Fruit fly (Drosophila melanogaster): ENCODE data around the gene CG6770.
A peak's percentile ranks its signal among the peaks of the same experiment; 100 is the strongest.

Gene CG6770

DNA sequence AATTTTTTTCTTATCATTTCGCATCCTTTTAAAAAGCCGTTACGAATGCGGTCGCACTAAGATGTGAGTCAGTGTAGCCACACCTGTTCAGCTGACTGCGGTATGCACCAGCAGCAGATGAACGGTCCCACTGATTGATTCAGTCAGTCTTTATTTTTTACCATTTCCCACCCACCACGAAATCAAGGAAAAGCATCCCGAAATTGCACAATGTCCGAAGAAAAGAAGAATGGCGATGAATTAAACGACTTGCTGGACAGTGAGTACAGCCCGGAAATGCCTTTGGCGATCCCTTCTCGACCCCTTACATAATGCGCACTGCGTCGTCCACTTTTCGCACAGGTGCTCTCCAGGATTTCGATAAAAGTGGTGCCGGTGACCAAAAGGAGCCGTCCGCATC, 47.7 kb upstream of the CG6770 start (continued):
- TF ChIP-seq CG9727 (GFP tag; optimal IDR thresholded peaks at IDR 0.05) (no peak), CG1602 (GFP tag; optimal IDR thresholded peaks at IDR 0.05) (no peak), CG5180 (GFP tag; optimal IDR thresholded peaks at IDR 0.05) (no peak), sug (tag; optimal IDR thresholded peaks at IDR 0.05) (no peak), Dad (GFP tag; optimal IDR thresholded peaks at IDR 0.05) (no peak), emc (GFP tag; optimal IDR thresholded peaks at IDR 0.05) (no peak), BEAF-32 (GFP tag; optimal IDR thresholded peaks at IDR 0.05) (peak; percentile 38), CG12659 (GFP tag; optimal IDR thresholded peaks at IDR 0.05) (peak; percentile 51), CG43689 (GFP tag; IDR thresholded peaks at IDR 0.05) (no peak), CG32767 (GFP tag; IDR thresholded peaks at IDR 0.05) (no peak), CG13775 (GFP tag; optimal IDR thresholded peaks at IDR 0.05) (no peak), Ssrp (tag; optimal IDR thresholded peaks at IDR 0.05) (no peak), CoRest (tag; optimal IDR thresholded peaks at IDR 0.05) (peak; percentile 56), sd (tag; optimal IDR thresholded peaks at IDR 0.05) (no peak), Bdp1 (GFP tag; optimal IDR thresholded peaks at IDR 0.05) (no peak), gt (GFP tag; IDR thresholded peaks at IDR 0.05) (no peak), CG17328 (GFP tag; IDR thresholded peaks at IDR 0.05) (no peak), slou (GFP tag; optimal IDR thresholded peaks at IDR 0.05) (no peak), Ada2b (GFP tag; IDR thresholded peaks at IDR 0.05) (no peak), CG31388 (GFP tag; optimal IDR thresholded peaks at IDR 0.05) (no peak), sob (GFP tag; IDR thresholded peaks at IDR 0.05) (no peak), CG15269 (tag; optimal IDR thresholded peaks at IDR 0.05) (no peak), Mad (GFP tag; optimal IDR thresholded peaks at IDR 0.05) (no peak), CG16863 (GFP tag; optimal IDR thresholded peaks at IDR 0.05) (no peak), fru (optimal IDR thresholded peaks at IDR 0.05) (no peak), CG31441 (GFP tag; IDR thresholded peaks at IDR 0.05) (no peak), CG42726 (GFP tag; IDR thresholded peaks at IDR 0.05; ENCODE audit: partially characterized antibody) (peak; percentile 8; the same call in 1 of the 2 replicates), hkb (optimal IDR thresholded peaks at IDR 0.05) (no peak), hkb (GFP tag; IDR thresholded peaks at IDR 0.05) (0 out of 2 replicates have a peak, but pooled peaks have one; percentile 9), Myb (GFP tag; optimal IDR thresholded peaks at IDR 0.05) (peak; percentile 99), CG6854 (GFP tag; optimal IDR thresholded peaks at IDR 0.05) (no peak), fd3F (GFP tag; optimal IDR thresholded peaks at IDR 0.05) (no peak), ab (GFP tag; optimal IDR thresholded peaks at IDR 0.05) (no peak), Six4 (GFP tag; optimal IDR thresholded peaks at IDR 0.05) (no peak), bowl (GFP tag; IDR thresholded peaks at IDR 0.05) (no peak), Lhr (GFP tag; optimal IDR thresholded peaks at IDR 0.05) (peak; percentile 64), CG15601 (tag; optimal IDR thresholded peaks at IDR 0.05) (no peak), Ets65A (GFP tag) (no peak), psq (GFP tag; optimal IDR thresholded peaks at IDR 0.05) (no peak), CG18262 (tag; optimal IDR thresholded peaks at IDR 0.05) (no peak), Dp (GFP tag; optimal IDR thresholded peaks at IDR 0.05) (peak; percentile 75), croc (GFP tag; conservative IDR thresholded peaks at IDR 0.05) (no peak), wek (GFP tag; optimal IDR thresholded peaks at IDR 0.05) (no peak), CG10462 (GFP tag; optimal IDR thresholded peaks at IDR 0.05) (no peak), nom (GFP tag; optimal IDR thresholded peaks at IDR 0.05) (no peak), Dll (GFP tag; IDR thresholded peaks at IDR 0.05; ENCODE audit: partially characterized antibody) (no peak), Sox100B (GFP tag; optimal IDR thresholded peaks at IDR 0.05) (no peak), CG4328 (GFP tag; optimal IDR thresholded peaks at IDR 0.05) (no peak), zen2 (GFP tag; IDR thresholded peaks at IDR 0.05; ENCODE audit: partially characterized antibody) (no peak), gce (GFP tag; IDR thresholded peaks at IDR 0.05) (no peak), Tbp (GFP tag; optimal IDR thresholded peaks at IDR 0.05) (no peak), CG17829 (tag; optimal IDR thresholded peaks at IDR 0.05) (peak; percentile 34), dysf (GFP tag; IDR thresholded peaks at IDR 0.05) (no peak)
